Fruit fly (Drosophila melanogaster): Measurements from ENCODE around the gene CG4995.

The CG4995 gene

DNA sequence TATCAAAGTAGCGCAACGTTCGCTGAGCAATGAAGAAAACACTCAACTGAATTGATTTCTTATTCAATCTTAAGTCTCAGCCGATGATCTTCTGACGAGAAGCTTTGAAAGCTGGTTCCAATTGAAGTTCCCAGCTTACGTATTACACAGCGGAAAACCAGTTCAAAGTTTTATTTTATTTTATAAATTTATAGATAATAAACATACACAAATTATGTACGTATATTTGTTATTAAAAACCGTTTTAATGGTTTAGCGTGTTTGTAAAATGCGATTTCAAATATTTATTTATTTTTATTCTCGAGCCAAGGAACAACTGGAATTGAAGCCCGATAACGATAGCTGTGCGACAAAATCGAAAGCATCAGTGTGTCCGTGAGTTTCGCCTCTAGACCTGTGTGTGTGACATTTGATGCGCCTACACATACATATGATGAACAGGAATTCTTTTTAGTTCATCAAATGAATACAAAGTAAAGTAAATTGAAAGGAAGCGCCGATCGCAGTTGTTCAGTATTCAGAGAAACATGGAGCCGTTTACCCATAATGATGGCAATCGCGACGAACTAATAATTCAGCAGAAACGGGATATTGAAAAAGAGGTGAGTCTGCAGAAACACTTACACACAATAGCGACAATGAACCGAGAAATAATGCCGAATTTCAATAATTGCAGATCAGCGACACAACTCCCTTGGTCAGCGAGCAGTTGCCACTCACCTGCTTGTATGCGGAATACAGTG, 15.6 kb upstream of the CG4995 start, which contains the start of the genes CG5390 and CG4968 (continued):
- TF ChIP-seq Oli (tag; optimal IDR thresholded peaks at IDR 0.05) (peak; percentile 53), BEAF-32 (GFP tag; optimal IDR thresholded peaks at IDR 0.05) (peak; percentile 60), ap (GFP tag; IDR thresholded peaks at IDR 0.05) (no peak), sob (GFP tag; IDR thresholded peaks at IDR 0.05) (peak; percentile 65), CG1647 (GFP tag; optimal IDR thresholded peaks at IDR 0.05) (no peak), CG15601 (tag; optimal IDR thresholded peaks at IDR 0.05) (peak; percentile 87), nom (GFP tag; optimal IDR thresholded peaks at IDR 0.05) (peak; percentile 54), CG12155 (GFP tag; optimal IDR thresholded peaks at IDR 0.05) (peak; percentile 67), Atf-2 (GFP tag; optimal IDR thresholded peaks at IDR 0.05) (no peak), al (GFP tag; IDR thresholded peaks at IDR 0.05) (peak; percentile 55), CG8924 (tag; optimal IDR thresholded peaks at IDR 0.05) (peak; percentile 81), Dfd (GFP tag; optimal IDR thresholded peaks at IDR 0.05) (no peak), CG13624 (GFP tag; optimal IDR thresholded peaks at IDR 0.05) (peak; percentile 43), Six4 (GFP tag; optimal IDR thresholded peaks at IDR 0.05) (peak; percentile 18), crp (GFP tag; optimal IDR thresholded peaks at IDR 0.05) (peak in 1 of 2 experiments; percentile 31), Max (GFP tag; optimal IDR thresholded peaks at IDR 0.05) (peak; percentile 50), ase (GFP tag; IDR thresholded peaks at IDR 0.05) (peak; percentile 49; the same call in 1 of the 3 replicates), CG4424 (GFP tag; optimal IDR thresholded peaks at IDR 0.05) (peak; percentile 57), HmgD (GFP tag; optimal IDR thresholded peaks at IDR 0.05) (no peak), chn (GFP tag; optimal IDR thresholded peaks at IDR 0.05) (peak; percentile 1), Sox100B (GFP tag; optimal IDR thresholded peaks at IDR 0.05) (peak; percentile 65), CG8388 (GFP tag; optimal IDR thresholded peaks at IDR 0.05) (peak; percentile 64), CG13424 (tag; optimal IDR thresholded peaks at IDR 0.05) (peak; percentile 82), CG13287 (GFP tag; IDR thresholded peaks at IDR 0.05; ENCODE audit: partially characterized antibody) (peak; percentile 73), fd96Cb (tag; optimal IDR thresholded peaks at IDR 0.05) (peak; percentile 50), D (optimal IDR thresholded peaks at IDR 0.05) (no peak), D (GFP tag; optimal IDR thresholded peaks at IDR 0.05) (peak; percentile 64), rib (GFP tag; IDR thresholded peaks at IDR 0.05) (peak; percentile 20; the same call in 1 of the 2 replicates), Chrac-16 (GFP tag; optimal IDR thresholded peaks at IDR 0.05) (peak; percentile 8), CG16815 (GFP tag; optimal IDR thresholded peaks at IDR 0.05) (peak; percentile 12), Hand (GFP tag; optimal IDR thresholded peaks at IDR 0.05) (peak; percentile 54), CG31441 (GFP tag; IDR thresholded peaks at IDR 0.05) (peak; percentile 80; the same call in 1 of the 2 replicates), unc-4 (GFP tag; IDR thresholded peaks at IDR 0.05; ENCODE audit: partially characterized antibody) (peak; percentile 50), CG4404 (GFP tag; IDR thresholded peaks at IDR 0.05) (no peak), CG32532 (GFP tag; IDR thresholded peaks at IDR 0.05) (peak; percentile 78), Scr (GFP tag; IDR thresholded peaks at IDR 0.05; ENCODE audit: partially characterized antibody) (peak; percentile 35; the same call in 1 of the 2 replicates), CG10543 (GFP tag; optimal IDR thresholded peaks at IDR 0.05) (peak; percentile 70), CG1603 (tag; optimal IDR thresholded peaks at IDR 0.05) (peak; percentile 71), trem (tag; optimal IDR thresholded peaks at IDR 0.05) (peak; percentile 95), H15 (GFP tag; IDR thresholded peaks at IDR 0.05) (peak; percentile 45; the same call in 1 of the 3 replicates), CG9215 (GFP tag; IDR thresholded peaks at IDR 0.05) (no peak), gsb (GFP tag; IDR thresholded peaks at IDR 0.05) (no peak), Kr (GFP tag; optimal IDR thresholded peaks at IDR 0.05) (no peak), cg (GFP tag; optimal IDR thresholded peaks at IDR 0.05) (peak; percentile 88), HLH3B (GFP tag; IDR thresholded peaks at IDR 0.05) (peak; percentile 45; the same call in 1 of the 2 replicates), CG4617 (GFP tag; optimal IDR thresholded peaks at IDR 0.05; ENCODE audit: borderline replicate concordance) (peak; percentile 72), CG10431 (GFP tag; optimal IDR thresholded peaks at IDR 0.05) (peak; percentile 39), CG10366 (GFP tag; IDR thresholded peaks at IDR 0.05) (peak; percentile 72), Asciz (GFP tag; optimal IDR thresholded peaks at IDR 0.05) (peak; percentile 52)
